Fruit fly (Drosophila melanogaster) whole organism, prepupa: ENCODE data around the gene Dok.

Source experiments
- Blimp-1 ChIP-seq: fragments of 200-800 bp; sonication (Bioruptor generic); optimal IDR thresholded peaks from 3 replicates; lab custom pipeline; 2017; ENCODE audit warnings: missing biosample characterization, missing genetic modification characterization, mild to moderate bottlenecking, moderate library complexity, missing genetic modification reagents
- CG11902 ChIP-seq: fragments of 200-800 bp; sonication (Bioruptor generic); optimal IDR thresholded peaks from 3 replicates; lab custom pipeline; 2016; ENCODE audit warnings: missing biosample characterization, missing genetic modification characterization
- CG15336 ChIP-seq: fragments of 200-800 bp; sonication (Bioruptor generic); IDR thresholded peaks from 2 replicates; pipeline ENCODE4 v1.3.6; 2022; ENCODE audit warnings: missing biosample characterization, missing genetic modification characterization
- CG1621 ChIP-seq: fragments of 200-800 bp; sonication (Bioruptor generic); optimal IDR thresholded peaks from 3 replicates; lab custom pipeline; 2018; ENCODE audit warnings: missing biosample characterization, mild to moderate bottlenecking, missing genetic modification characterization
- CG3032 ChIP-seq: fragments of 200-800 bp; optimal IDR thresholded peaks from 2 replicates; lab custom pipeline; 2019; ENCODE audit warnings: missing biosample characterization, mild to moderate bottlenecking, missing genetic modification characterization, moderate library complexity
- CG31627 ChIP-seq: fragments of 200-800 bp; sonication (Bioruptor generic); optimal IDR thresholded peaks from 3 replicates; lab custom pipeline; 2016; ENCODE audit warnings: missing biosample characterization, missing genetic modification characterization
- CG32006 ChIP-seq: fragments of 200-800 bp; sonication (Bioruptor generic); optimal IDR thresholded peaks from 3 replicates; lab custom pipeline; 2017; ENCODE audit warnings: missing biosample characterization, mild to moderate bottlenecking, missing genetic modification characterization
- CG4318 ChIP-seq: fragments of 200-800 bp; sonication (Bioruptor generic); optimal IDR thresholded peaks from 3 replicates; lab custom pipeline; 2017; ENCODE audit warnings: missing biosample characterization, mild to moderate bottlenecking, missing genetic modification characterization
- CG6163 ChIP-seq: fragments of 200-800 bp; sonication (Bioruptor generic); IDR thresholded peaks from 3 replicates; pipeline ENCODE4 v1.3.6; 2022; ENCODE audit warnings: missing biosample characterization, missing genetic modification characterization
- CG6792 ChIP-seq: fragments of 200-800 bp; sonication (Bioruptor generic); optimal IDR thresholded peaks from 3 replicates; lab custom pipeline; 2016; ENCODE audit warnings: missing biosample characterization, missing genetic modification characterization
- CG6854 ChIP-seq: fragments of 200-800 bp; sonication (Bioruptor generic); optimal IDR thresholded peaks from 2 replicates; lab custom pipeline; 2017; ENCODE audit warnings: missing biosample characterization, mild to moderate bottlenecking, missing genetic modification characterization
- CG8319 ChIP-seq: fragments of 200-800 bp; sonication (Bioruptor generic); optimal IDR thresholded peaks from 3 replicates; lab custom pipeline; 2016; ENCODE audit warnings: missing biosample characterization, missing genetic modification characterization
- CG8632 ChIP-seq: fragments of 200-800 bp; sonication (Bioruptor generic); optimal IDR thresholded peaks from 3 replicates; lab custom pipeline; 2016; ENCODE audit warnings: missing biosample characterization, missing genetic modification characterization
- CG9139 ChIP-seq: fragments of 200-800 bp; sonication (Bioruptor generic); optimal IDR thresholded peaks from 3 replicates; lab custom pipeline; 2017; ENCODE audit warnings: missing biosample characterization, mild to moderate bottlenecking, missing genetic modification characterization
- Eip75B ChIP-seq: fragments of 200-800 bp; sonication (Bioruptor generic); optimal IDR thresholded peaks from 3 replicates; lab custom pipeline; 2016; ENCODE audit warnings: missing biosample characterization, missing genetic modification characterization
- Eip78C ChIP-seq: fragments of 200-800 bp; sonication (Bioruptor generic); peaks from one replicate; lab custom pipeline; 2016; ENCODE audit warnings: missing biosample characterization, missing genetic modification characterization
- Eip93F ChIP-seq: fragments of 200-800 bp; sonication (Bioruptor generic); optimal IDR thresholded peaks from 2 replicates; lab custom pipeline; 2016; ENCODE audit warnings: missing biosample characterization, mild to moderate bottlenecking, missing genetic modification characterization
- Ets96B ChIP-seq: fragments of 200-800 bp; optimal IDR thresholded peaks from 2 replicates; lab custom pipeline; 2019; ENCODE audit warnings: missing biosample characterization, mild to moderate bottlenecking, missing genetic modification characterization, moderate library complexity
- Gug ChIP-seq: fragments of 200-800 bp; sonication (Bioruptor generic); IDR thresholded peaks from 2 replicates; pipeline ENCODE4 v1.3.6; 2022; ENCODE audit warnings: missing biosample characterization, missing genetic modification characterization
- Hr38 ChIP-seq: sonication (Bioruptor generic); optimal IDR thresholded peaks from 2 replicates; lab custom pipeline; 2016; ENCODE audit warnings: missing biosample characterization, missing genetic modification characterization
- Hr39 ChIP-seq: fragments of 200-800 bp; sonication (Bioruptor generic); optimal IDR thresholded peaks from 2 replicates; lab custom pipeline; 2016; ENCODE audit warnings: missing biosample characterization, missing genetic modification characterization
- Hr4 ChIP-seq: fragments of 200-800 bp; sonication (Bioruptor generic); optimal IDR thresholded peaks from 3 replicates; lab custom pipeline; 2016; ENCODE audit warnings: missing biosample characterization, missing genetic modification characterization
- OdsH ChIP-seq: fragments of 200-800 bp; sonication (Bioruptor generic); optimal IDR thresholded peaks from 3 replicates; lab custom pipeline; 2016; ENCODE audit warnings: missing biosample characterization, missing genetic modification characterization
- Smox ChIP-seq: fragments of 200-800 bp; sonication (Bioruptor generic); optimal IDR thresholded peaks from 3 replicates; lab custom pipeline; 2016; ENCODE audit warnings: missing biosample characterization, missing genetic modification characterization
- Sox102F ChIP-seq: fragments of 200-800 bp; sonication (Bioruptor generic); optimal IDR thresholded peaks from 2 replicates; lab custom pipeline; 2016; ENCODE audit warnings: missing biosample characterization, mild to moderate bottlenecking, missing genetic modification characterization
- Sox15 ChIP-seq: fragments of 200-800 bp; sonication (Bioruptor generic); optimal IDR thresholded peaks from 3 replicates; lab custom pipeline; 2016; ENCODE audit warnings: missing biosample characterization, missing genetic modification characterization
- dsx ChIP-seq: fragments of 200-800 bp; optimal IDR thresholded peaks from 3 replicates; lab custom pipeline; 2019; ENCODE audit warnings: missing biosample characterization, mild to moderate bottlenecking, missing genetic modification characterization, moderate library complexity; ENCODE audit not compliant: poor library complexity, severe bottlenecking
- eg ChIP-seq: fragments of 200-800 bp; sonication (Bioruptor generic); IDR thresholded peaks from 3 replicates; pipeline ENCODE4 v1.3.6; 2022; ENCODE audit warnings: missing biosample characterization, missing genetic modification characterization
- esn ChIP-seq: fragments of 200-800 bp; sonication (Bioruptor generic); optimal IDR thresholded peaks from 2 replicates; lab custom pipeline; 2016; ENCODE audit warnings: missing biosample characterization, mild to moderate bottlenecking, missing genetic modification characterization, moderate library complexity
- fd59A ChIP-seq: fragments of 200-800 bp; sonication (Bioruptor generic); optimal IDR thresholded peaks from 2 replicates; lab custom pipeline; 2017; ENCODE audit warnings: missing biosample characterization, mild to moderate bottlenecking, missing genetic modification characterization, missing genetic modification reagents
- fkh ChIP-seq: fragments of 200-800 bp; sonication (Bioruptor generic); optimal IDR thresholded peaks from 3 replicates; lab custom pipeline; 2017; ENCODE audit warnings: missing biosample characterization, mild to moderate bottlenecking, missing genetic modification characterization, moderate library complexity
- lz ChIP-seq: fragments of 200-800 bp; sonication (Bioruptor generic); optimal IDR thresholded peaks from 3 replicates; lab custom pipeline; 2016; ENCODE audit warnings: missing biosample characterization, missing genetic modification characterization
- net ChIP-seq: fragments of 200-800 bp; sonication (Bioruptor generic); optimal IDR thresholded peaks from 3 replicates; lab custom pipeline; 2016; ENCODE audit warnings: missing biosample characterization, missing genetic modification characterization
- pdm3 ChIP-seq: fragments of 200-800 bp; sonication (Bioruptor generic); optimal IDR thresholded peaks from 3 replicates; lab custom pipeline; 2016; ENCODE audit warnings: missing biosample characterization, missing genetic modification characterization
- salr ChIP-seq, 2 experiments: fragments of 200-800 bp; sonication (Bioruptor generic); optimal IDR thresholded peaks; 3 replicates each; lab custom pipeline; 2016 to 2018; ENCODE audit warnings: missing biosample characterization in 2 of 2, missing genetic modification characterization in 2 of 2, mild to moderate bottlenecking in 1 of 2
- svp ChIP-seq: fragments of 200-800 bp; sonication (Bioruptor generic); peaks from one replicate; lab custom pipeline; 2016; ENCODE audit warnings: missing biosample characterization, missing genetic modification characterization
- vri ChIP-seq: fragments of 200-800 bp; sonication (Bioruptor generic); optimal IDR thresholded peaks from 3 replicates; lab custom pipeline; 2016; ENCODE audit warnings: missing biosample characterization, mild to moderate bottlenecking, missing genetic modification characterization

The Dok gene

DNA sequence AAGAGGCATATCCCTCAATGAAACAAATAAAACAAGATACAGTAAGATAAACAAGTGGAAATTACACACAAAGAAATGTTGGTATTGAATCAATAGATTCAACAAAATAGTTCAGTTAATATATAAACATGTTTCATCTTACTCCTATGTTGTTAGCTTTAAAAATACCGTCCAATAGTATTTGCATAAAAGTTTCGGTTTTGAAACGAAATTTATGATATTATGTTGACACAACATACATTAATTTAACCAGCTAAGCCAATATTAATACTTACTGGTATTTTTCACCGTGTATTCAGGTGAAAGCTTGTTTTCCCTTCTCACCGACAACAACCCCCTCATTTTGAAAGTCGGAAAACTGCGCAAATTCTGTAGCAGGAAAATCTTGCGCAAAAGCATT lies 14.5 kb downstream of the Dok start (continued):
- TF ChIP-seq Hr38 (GFP tag; lab: Kevin White, UChicago) (no peak), Eip78C (GFP tag; lab: Kevin White, UChicago) (peak; percentile 88), Sox15 (GFP tag; lab: Kevin White, UChicago) (peak; percentile 29), lz (GFP tag; lab: Kevin White, UChicago) (peak; percentile 30), CG31627 (GFP tag; lab: Kevin White, UChicago) (peak; percentile 32), CG6792 (GFP tag; lab: Kevin White, UChicago) (peak; percentile 35), salr (GFP tag; optimal IDR thresholded peaks at IDR 0.05; lab: Kevin White, UChicago) (no peak), Hr39 (GFP tag; lab: Kevin White, UChicago) (peak; percentile 23), CG1621 (tag; lab: Kevin White, UChicago) (no peak), fd59A (GFP tag; lab: Kevin White, UChicago) (no peak), CG6163 (no peak), CG15336 (GFP tag; lab: Robert Waterston, UW) (peak; percentile 68), Ets96B (tag; lab: Kevin White, UChicago) (no peak), pdm3 (GFP tag; lab: Kevin White, UChicago) (peak; percentile 42), Blimp-1 (GFP tag; lab: Kevin White, UChicago) (no peak), esn (GFP tag; lab: Kevin White, UChicago) (peak; percentile 55), Hr4 (GFP tag; lab: Kevin White, UChicago) (peak; percentile 69), CG8632 (GFP tag; lab: Kevin White, UChicago) (peak; percentile 17), CG6854 (GFP tag; lab: Kevin White, UChicago) (no peak), CG4318 (peak; percentile 57), OdsH (peak; percentile 24), CG32006 (peak; percentile 74), Smox (GFP tag; lab: Kevin White, UChicago) (peak; percentile 28), fkh (GFP tag; lab: Kevin White, UChicago) (peak; percentile 64)

DNA sequence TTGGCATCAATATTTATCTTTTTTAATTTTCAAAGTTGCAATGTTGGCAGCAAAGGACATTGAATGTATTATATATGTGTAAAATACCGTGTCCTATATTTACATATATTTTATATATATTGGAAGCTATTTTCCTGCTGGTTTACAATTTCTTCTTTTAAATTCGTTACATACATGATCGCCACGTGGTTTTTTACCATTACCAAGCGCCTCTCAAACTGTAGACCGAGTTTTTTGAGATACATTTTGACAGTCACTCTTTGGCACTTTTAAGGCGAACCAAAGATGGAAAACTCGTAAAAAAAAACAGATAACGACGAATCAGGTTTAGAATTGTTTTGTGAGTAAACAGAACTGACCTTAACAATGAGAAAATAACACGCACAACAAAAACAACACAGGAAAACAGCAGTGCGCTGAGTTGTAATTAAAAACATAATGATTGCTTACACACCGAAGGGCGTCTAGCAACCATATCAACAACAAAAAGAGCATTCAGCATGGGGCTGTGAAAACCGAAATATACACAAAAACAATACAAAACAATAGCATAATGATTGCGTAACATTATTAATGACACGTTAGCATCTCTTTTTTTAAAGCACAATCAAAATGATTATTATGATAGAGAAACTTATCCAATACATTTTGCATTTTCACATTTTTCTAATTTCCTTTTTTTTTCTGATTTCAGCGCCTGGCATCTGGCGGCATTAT lies 15.8 kb downstream of the Dok start:
- TF ChIP-seq fkh (GFP tag; lab: Kevin White, UChicago), result peak; percentile 42
- TF ChIP-seq Eip78C (GFP tag; lab: Kevin White, UChicago), result peak; percentile 32
- TF ChIP-seq eg (GFP tag; lab: Robert Waterston, UW), result no peak
- TF ChIP-seq Sox102F (GFP tag; lab: Kevin White, UChicago), result no peak

DNA sequence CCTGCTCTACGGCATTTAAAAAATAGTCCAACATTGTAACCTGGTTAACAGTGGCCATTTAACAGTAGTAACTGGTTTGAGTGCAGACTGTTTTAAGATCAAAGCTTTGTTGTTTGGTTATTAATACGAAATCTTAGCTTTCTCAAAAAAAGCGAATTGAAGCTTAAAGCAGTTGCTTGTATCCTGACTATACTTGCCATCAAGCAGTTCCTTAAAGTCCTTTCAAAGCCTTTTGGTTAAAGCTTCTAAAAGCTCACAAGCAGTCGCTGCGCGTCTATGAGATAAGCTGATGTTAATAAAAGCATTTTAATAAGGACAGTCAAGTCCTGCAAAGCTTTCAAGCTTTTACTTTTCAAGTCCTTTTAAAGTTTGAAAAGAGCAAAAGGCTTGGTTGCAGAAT lies 16.7 kb downstream of the Dok start:
- TF ChIP-seq Hr39 (GFP tag; lab: Kevin White, UChicago) (no peak), Eip75B (no peak), CG3032 (tag; lab: Kevin White, UChicago) (no peak), esn (GFP tag; lab: Kevin White, UChicago) (no peak), dsx (peak; percentile 79), CG8632 (GFP tag; lab: Kevin White, UChicago) (no peak), lz (GFP tag; lab: Kevin White, UChicago) (no peak)

DNA sequence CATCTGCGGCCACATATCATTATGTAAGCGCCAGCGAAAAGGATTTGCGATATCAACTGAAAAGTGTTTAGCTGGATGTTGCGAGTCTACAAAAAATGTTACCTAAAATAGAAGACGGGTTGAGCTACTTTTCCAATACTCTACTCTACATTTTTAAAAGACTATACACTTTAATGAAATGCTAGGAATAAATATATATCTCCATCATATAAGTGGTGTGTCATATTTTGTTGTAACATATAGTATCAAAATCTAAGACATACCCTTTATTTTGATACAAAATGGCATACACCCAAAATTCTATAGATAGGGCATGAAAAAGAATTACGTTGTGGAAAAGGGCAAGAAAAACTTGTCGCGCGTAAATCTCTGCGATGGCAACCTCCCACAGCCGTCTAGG lies 19.0 kb downstream of the Dok start:
- no peak for TF ChIP-seq Smox (GFP tag; lab: Kevin White, UChicago)
- no peak for TF ChIP-seq net (GFP tag; lab: Kevin White, UChicago)
- TF ChIP-seq Eip78C (GFP tag; lab: Kevin White, UChicago), result peak; percentile 3
- TF ChIP-seq Blimp-1 (GFP tag; lab: Kevin White, UChicago), result no peak

DNA sequence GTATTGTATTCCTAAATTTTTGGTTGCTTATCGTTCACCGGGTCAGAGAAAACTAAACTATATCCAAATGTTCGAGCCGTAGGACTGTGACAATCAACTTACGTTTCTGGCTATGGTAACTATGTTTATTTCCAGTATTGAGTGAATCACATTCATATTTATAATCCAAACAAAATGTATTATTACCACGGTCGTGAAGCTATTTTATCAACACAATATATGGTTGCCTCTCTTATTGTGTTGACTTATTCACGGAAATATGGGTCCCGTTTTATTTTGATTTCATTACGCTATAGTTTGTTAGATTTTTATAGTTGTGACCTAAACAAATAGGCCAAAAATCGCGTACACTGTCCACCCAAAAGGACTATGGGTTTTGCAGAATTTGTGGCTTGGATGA lies 23.4 kb downstream of the Dok start, which contains the start of gene CG15034:
TSS of gene CG15034 (minus strand) at position 101 of the 400 bp plus-strand sequence.
- TF ChIP-seq Hr38 (GFP tag; lab: Kevin White, UChicago) (no peak), svp (GFP tag; lab: Kevin White, UChicago) (no peak), salr (GFP tag; optimal IDR thresholded peaks at IDR 0.05; lab: Kevin White, UChicago) (no peak), CG11902 (no peak), Blimp-1 (GFP tag; lab: Kevin White, UChicago) (no peak), CG6163 (no peak), fkh (GFP tag; lab: Kevin White, UChicago) (no peak), Gug (GFP tag; lab: Robert Waterston, UW) (no peak), Eip93F (GFP tag; lab: Kevin White, UChicago) (no peak), CG9139 (no peak), CG8319 (GFP tag; lab: Kevin White, UChicago) (no peak), vri (GFP tag; lab: Kevin White, UChicago) (no peak)
